Worm (Caenorhabditis elegans) whole organism, midembryonic: Measurements from ENCODE around the gene prp-19.

Source experiments
- T22C8.4 ChIP-seq: fragments of 200-800 bp; sonication (Bioruptor generic); IDR thresholded peaks from 2 replicates; pipeline ENCODE4 v1.3.6; 2022; ENCODE audit warnings: missing genetic modification characterization, missing compliant biosample characterization
- flt-1 ChIP-seq: fragments of 200-800 bp; sonication (Bioruptor generic); IDR thresholded peaks from 2 replicates; pipeline ENCODE4 v1.3.6; 2022; ENCODE audit warnings: missing genetic modification characterization, missing compliant biosample characterization
- med-1 ChIP-seq: sonication (generic microtip); optimal IDR thresholded peaks from 2 replicates; lab custom pipeline; 2017; ENCODE audit warnings: missing genetic modification characterization, mild to moderate bottlenecking, missing compliant biosample characterization, antibody characterized with exemption, missing genetic modification reagents; ENCODE audit not compliant: insufficient read depth
- ref-1 ChIP-seq: fragments of 200-800 bp; sonication (Bioruptor generic); conservative IDR thresholded peaks from 2 replicates; pipeline ENCODE4 v1.3.6; 2022; ENCODE audit warnings: missing genetic modification reagents, missing genetic modification characterization, missing compliant biosample characterization
- tab-1 ChIP-seq: fragments of 200-800 bp; sonication (Bioruptor generic); IDR thresholded peaks from 2 replicates; pipeline ENCODE4 v1.3.6; 2022; ENCODE audit warnings: missing genetic modification characterization, missing compliant biosample characterization
- ztf-23 ChIP-seq: fragments of 200-800 bp; sonication (Bioruptor generic); IDR thresholded peaks from 2 replicates; pipeline ENCODE4 v1.3.6; 2022; ENCODE audit warnings: missing genetic modification reagents, missing genetic modification characterization, missing compliant biosample characterization
- ztf-29 ChIP-seq: fragments of 200-800 bp; sonication (Bioruptor generic); IDR thresholded peaks from 2 replicates; pipeline ENCODE4 v1.3.6; 2022; ENCODE audit warnings: missing genetic modification reagents, missing genetic modification characterization, missing compliant biosample characterization

DNA sequence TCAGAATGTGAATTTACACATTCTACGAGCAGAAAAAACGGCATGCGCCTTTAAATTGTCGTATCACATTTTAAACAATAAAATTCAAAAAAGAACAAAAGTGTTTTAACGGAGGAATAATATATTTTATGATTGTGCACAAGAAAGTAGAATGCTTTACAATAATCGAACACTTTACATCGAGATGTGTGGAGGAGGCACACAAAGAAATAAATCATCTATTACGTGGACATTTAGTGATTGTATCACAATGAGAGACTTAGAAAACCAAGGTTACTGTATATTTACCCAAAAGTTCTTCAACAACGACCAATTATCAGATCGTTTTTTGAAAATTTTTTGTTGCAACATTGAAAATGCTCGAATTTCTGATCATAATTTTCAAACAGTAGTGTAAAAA lies 38.4 kb upstream of the prp-19 start:
- TF ChIP-seq tab-1 (GFP tag; lab: Robert Waterston, UW) (no peak), ztf-29 (GFP tag; lab: Robert Waterston, UW) (no peak), flt-1 (GFP tag; lab: Robert Waterston, UW) (no peak), med-1 (GFP tag; lab: Kevin White, UChicago) (no peak), T22C8.4 (GFP tag; lab: Robert Waterston, UW) (no peak), ref-1 (GFP tag; lab: Robert Waterston, UW) (no peak), ztf-23 (no peak)
